Fruit fly (Drosophila melanogaster) whole organism, embryonic: ENCODE data around the gene simj.

Experiments used
- BEAF-32 ChIP-seq: fragments of 200-800 bp; sonication (Bioruptor generic); optimal IDR thresholded peaks from 3 replicates; lab custom pipeline; 2017; ENCODE audit warnings: missing biosample characterization, missing genetic modification characterization, mild to moderate bottlenecking, moderate library complexity, missing genetic modification reagents
- Bgb ChIP-seq: fragments of 200-800 bp; sonication (Bioruptor generic); IDR thresholded peaks from 2 replicates; pipeline ENCODE4 v1.3.6; 2022; ENCODE audit warnings: missing biosample characterization, missing genetic modification characterization; ENCODE audit not compliant: partially characterized antibody
- CG10543 ChIP-seq: fragments of 200-800 bp; sonication (Bioruptor generic); optimal IDR thresholded peaks from 3 replicates; lab custom pipeline; 2017; ENCODE audit warnings: missing biosample characterization, mild to moderate bottlenecking, missing genetic modification characterization, moderate library complexity
- CG10654 ChIP-seq: fragments of 200-800 bp; sonication (Bioruptor generic); optimal IDR thresholded peaks from 2 replicates; lab custom pipeline; 2016; ENCODE audit warnings: missing biosample characterization, missing genetic modification characterization
- CG14965 ChIP-seq: fragments of 200-800 bp; sonication (Bioruptor generic); optimal IDR thresholded peaks from 2 replicates; lab custom pipeline; 2016; ENCODE audit warnings: missing biosample characterization, missing genetic modification characterization, borderline replicate concordance
- CG1529 ChIP-seq: fragments of 200-800 bp; sonication (Bioruptor generic); optimal IDR thresholded peaks from 3 replicates; lab custom pipeline; 2018; ENCODE audit warnings: missing biosample characterization, missing genetic modification characterization
- CG15514 ChIP-seq: fragments of 200-800 bp; sonication (Bioruptor generic); optimal IDR thresholded peaks from 3 replicates; lab custom pipeline; 2017; ENCODE audit warnings: missing biosample characterization, missing genetic modification characterization, mild to moderate bottlenecking, moderate library complexity, missing genetic modification reagents
- CG16863 ChIP-seq: fragments of 200-800 bp; sonication (Bioruptor generic); optimal IDR thresholded peaks from 3 replicates; lab custom pipeline; 2016; ENCODE audit warnings: missing biosample characterization, missing genetic modification characterization
- CG42726 ChIP-seq: fragments of 200-800 bp; sonication (Bioruptor generic); IDR thresholded peaks from 2 replicates; pipeline ENCODE4 v1.3.6; 2022; ENCODE audit warnings: missing biosample characterization, missing genetic modification characterization; ENCODE audit not compliant: partially characterized antibody
- CG4360 ChIP-seq: fragments of 200-800 bp; sonication (Bioruptor generic); IDR thresholded peaks from 2 replicates; pipeline ENCODE4 v1.3.6; 2022; ENCODE audit warnings: missing biosample characterization, missing genetic modification characterization
- CG6689 ChIP-seq: fragments of 200-800 bp; sonication (Bioruptor generic); IDR thresholded peaks from 2 replicates; pipeline ENCODE4 v1.3.6; 2022; ENCODE audit warnings: missing biosample characterization, missing genetic modification characterization
- CG7987 ChIP-seq: fragments of 200-800 bp; sonication (Bioruptor generic); optimal IDR thresholded peaks from 2 replicates; lab custom pipeline; 2018; ENCODE audit warnings: missing biosample characterization, mild to moderate bottlenecking, missing genetic modification characterization, moderate library complexity
- CG8290 ChIP-seq, 3 experiments: fragments of 200-800 bp; sonication (Bioruptor generic); optimal IDR thresholded peaks; 2 replicates each; lab custom pipeline; 2016 to 2019; ENCODE audit warnings: missing biosample characterization in 3 of 3, missing genetic modification characterization in 3 of 3, mild to moderate bottlenecking in 2 of 3, moderate library complexity in 1 of 3
- D ChIP-seq, 2 experiments: fragments of 200-800 bp in 1 of 2; fragments of >200 bp in 1 of 2; sonication (Bioruptor generic) in 1 of 2; optimal IDR thresholded peaks; 2 replicates in 1 of 2; 3 replicates in 1 of 2; lab custom pipeline; 2017; ENCODE audit warnings: mild to moderate bottlenecking in 1 of 2, missing biosample characterization in 1 of 2, missing genetic modification characterization in 1 of 2, missing genetic modification reagents in 1 of 2
- Dad ChIP-seq: fragments of 200-800 bp; sonication (Bioruptor generic); optimal IDR thresholded peaks from 3 replicates; lab custom pipeline; 2016; ENCODE audit warnings: missing biosample characterization, missing genetic modification characterization
- Dip3 ChIP-seq: fragments of 200-800 bp; sonication (Bioruptor generic); optimal IDR thresholded peaks from 3 replicates; lab custom pipeline; 2016; ENCODE audit warnings: missing biosample characterization, missing genetic modification characterization
- E2f2 ChIP-seq: fragments of 200-800 bp; sonication (Bioruptor generic); IDR thresholded peaks from 2 replicates; pipeline ENCODE4 v1.3.6; 2022; ENCODE audit warnings: missing biosample characterization, missing genetic modification characterization
- MBD-R2 ChIP-seq: fragments of 200-800 bp; sonication (Bioruptor generic); IDR thresholded peaks from 2 replicates; pipeline ENCODE4 v1.3.6; 2022; ENCODE audit warnings: missing biosample characterization, missing genetic modification characterization
- Meics ChIP-seq: fragments of 200-800 bp; sonication (Bioruptor generic); optimal IDR thresholded peaks from 2 replicates; lab custom pipeline; 2017; ENCODE audit warnings: missing biosample characterization, mild to moderate bottlenecking, missing genetic modification characterization
- Nf-YC ChIP-seq: fragments of 200-800 bp; optimal IDR thresholded peaks from 3 replicates; lab custom pipeline; 2019; ENCODE audit warnings: missing biosample characterization, mild to moderate bottlenecking, missing genetic modification characterization, moderate library complexity
- Taf1 ChIP-seq: fragments of 200-800 bp; sonication (Bioruptor generic); IDR thresholded peaks from 2 replicates; pipeline ENCODE4 v1.3.6; 2022; ENCODE audit warnings: missing biosample characterization, missing genetic modification characterization
- Xrp1 ChIP-seq: fragments of 200-800 bp; sonication (Bioruptor generic); IDR thresholded peaks from 2 replicates; pipeline ENCODE4 v1.3.6; 2022; ENCODE audit warnings: missing biosample characterization, missing genetic modification characterization
- aop ChIP-seq: fragments of 200-800 bp; sonication (Bioruptor generic); IDR thresholded peaks from 2 replicates; pipeline ENCODE4 v1.3.6; 2022; ENCODE audit warnings: missing biosample characterization, missing genetic modification characterization
- ara ChIP-seq: fragments of 200-800 bp; sonication (Bioruptor generic); IDR thresholded peaks from 2 replicates; pipeline ENCODE4 v1.3.6; 2022; ENCODE audit warnings: missing biosample characterization, missing genetic modification characterization
- ci ChIP-seq: fragments of 200-800 bp; sonication (Bioruptor generic); IDR thresholded peaks from 3 replicates; pipeline ENCODE4 v1.3.6; 2022; ENCODE audit warnings: missing biosample characterization, missing genetic modification characterization
- croc ChIP-seq: fragments of 200-800 bp; sonication (Bioruptor generic); conservative IDR thresholded peaks from 3 replicates; pipeline ENCODE4 v1.3.6; 2022; ENCODE audit warnings: missing biosample characterization, missing genetic modification characterization
- danr ChIP-seq: fragments of 200-800 bp; sonication (Bioruptor generic); IDR thresholded peaks from 2 replicates; pipeline ENCODE4 v1.3.6; 2022; ENCODE audit warnings: missing biosample characterization, missing genetic modification characterization
- dmrt11E ChIP-seq: fragments of 200-800 bp; sonication (Bioruptor generic); optimal IDR thresholded peaks from 3 replicates; lab custom pipeline; 2018; ENCODE audit warnings: missing biosample characterization, mild to moderate bottlenecking, missing genetic modification characterization, moderate library complexity
- fd3F ChIP-seq: fragments of 200-800 bp; sonication (Bioruptor generic); optimal IDR thresholded peaks from 2 replicates; lab custom pipeline; 2018; ENCODE audit warnings: missing biosample characterization, mild to moderate bottlenecking, missing genetic modification characterization, moderate library complexity
- gcm ChIP-seq: fragments of 200-800 bp; sonication (Bioruptor generic); optimal IDR thresholded peaks from 2 replicates; lab custom pipeline; 2019; ENCODE audit warnings: missing biosample characterization, mild to moderate bottlenecking, missing genetic modification characterization, moderate library complexity
- grn ChIP-seq: fragments of 200-800 bp; sonication (Bioruptor generic); optimal IDR thresholded peaks from 3 replicates; lab custom pipeline; 2017; ENCODE audit warnings: missing biosample characterization, missing genetic modification characterization
- hkb ChIP-seq, 2 experiments: fragments of 200-800 bp in 1 of 2; fragments of >200 bp in 1 of 2; sonication (Bioruptor generic) in 1 of 2; IDR thresholded peaks in 1 of 2; optimal IDR thresholded peaks in 1 of 2; 2 replicates each; pipeline versions ENCODE4 v1.3.6 to Lab custom; 2017 to 2022; ENCODE audit warnings: missing biosample characterization in 1 of 2, missing genetic modification characterization in 1 of 2
- maf-S ChIP-seq: fragments of 200-800 bp; sonication (Bioruptor generic); optimal IDR thresholded peaks from 2 replicates; lab custom pipeline; 2016; ENCODE audit warnings: missing biosample characterization, missing genetic modification characterization
- oc ChIP-seq: fragments of 200-800 bp; sonication (Bioruptor generic); optimal IDR thresholded peaks from 2 replicates; lab custom pipeline; 2018; ENCODE audit warnings: missing biosample characterization, mild to moderate bottlenecking, missing genetic modification characterization, moderate library complexity
- onecut ChIP-seq: fragments of 200-800 bp; sonication (Bioruptor generic); IDR thresholded peaks from 2 replicates; pipeline ENCODE4 v1.3.6; 2022; ENCODE audit warnings: missing biosample characterization, missing genetic modification characterization
- otp ChIP-seq: fragments of 200-800 bp; sonication (Bioruptor generic); IDR thresholded peaks from 3 replicates; pipeline ENCODE4, ENCODE4 v1.3.6; 2022; ENCODE audit warnings: missing biosample characterization, missing genetic modification characterization
- pan ChIP-seq, 4 experiments: fragments of >200 bp in 3 of 4; fragments of 200-800 bp in 1 of 4; sonication (Bioruptor generic) in 1 of 4; optimal IDR thresholded peaks in 3 of 4; IDR thresholded peaks in 1 of 4; 2 replicates each; pipeline versions ENCODE4 v1.3.6 to Lab custom; 2017 to 2022; ENCODE audit warnings: missing biosample characterization in 2 of 4, missing genetic modification characterization in 2 of 4, mixed read lengths in 1 of 4
- peb ChIP-seq: fragments of 200-800 bp; sonication (Bioruptor generic); IDR thresholded peaks from 2 replicates; pipeline ENCODE4 v1.3.6; 2022; ENCODE audit warnings: missing biosample characterization, missing genetic modification characterization
- rib ChIP-seq: fragments of 200-800 bp; sonication (Bioruptor generic); IDR thresholded peaks from 2 replicates; pipeline ENCODE4 v1.3.6; 2022; ENCODE audit warnings: missing biosample characterization, missing genetic modification characterization
- row ChIP-seq: fragments of 200-800 bp; sonication (Bioruptor generic); IDR thresholded peaks from 3 replicates; pipeline ENCODE4 v1.3.6; 2022; ENCODE audit warnings: missing biosample characterization, missing genetic modification characterization
- sens ChIP-seq: fragments of 200-800 bp; sonication (Bioruptor generic); peaks from one replicate; lab custom pipeline; 2016; ENCODE audit warnings: missing biosample characterization, missing genetic modification characterization
- sim ChIP-seq: fragments of 200-800 bp; sonication (Bioruptor generic); IDR thresholded peaks from 2 replicates; pipeline ENCODE4 v1.3.6; 2022; ENCODE audit warnings: missing biosample characterization, missing genetic modification characterization
- slbo ChIP-seq: fragments of 200-800 bp; sonication (Bioruptor generic); IDR thresholded peaks from 2 replicates; pipeline ENCODE4 v1.3.6; 2022; ENCODE audit warnings: missing biosample characterization, missing genetic modification characterization
- sr ChIP-seq: fragments of 200-800 bp; sonication (Bioruptor generic); IDR thresholded peaks from 3 replicates; pipeline ENCODE4 v1.3.6; 2022; ENCODE audit warnings: missing biosample characterization, missing genetic modification characterization
- stc ChIP-seq: fragments of 200-800 bp; sonication (Bioruptor generic); IDR thresholded peaks from 2 replicates; pipeline ENCODE4 v1.3.6; 2022; ENCODE audit warnings: missing biosample characterization, missing genetic modification characterization
- vvl ChIP-seq: fragments of 200-800 bp; sonication (Bioruptor generic); IDR thresholded peaks from 2 replicates; pipeline ENCODE4 v1.3.6; 2022; ENCODE audit warnings: missing biosample characterization, missing genetic modification characterization
- zen2 ChIP-seq: fragments of 200-800 bp; sonication (Bioruptor generic); IDR thresholded peaks from 3 replicates; pipeline ENCODE4 v1.3.6; 2022; ENCODE audit warnings: missing biosample characterization, missing genetic modification characterization; ENCODE audit not compliant: partially characterized antibody

The simj gene

DNA sequence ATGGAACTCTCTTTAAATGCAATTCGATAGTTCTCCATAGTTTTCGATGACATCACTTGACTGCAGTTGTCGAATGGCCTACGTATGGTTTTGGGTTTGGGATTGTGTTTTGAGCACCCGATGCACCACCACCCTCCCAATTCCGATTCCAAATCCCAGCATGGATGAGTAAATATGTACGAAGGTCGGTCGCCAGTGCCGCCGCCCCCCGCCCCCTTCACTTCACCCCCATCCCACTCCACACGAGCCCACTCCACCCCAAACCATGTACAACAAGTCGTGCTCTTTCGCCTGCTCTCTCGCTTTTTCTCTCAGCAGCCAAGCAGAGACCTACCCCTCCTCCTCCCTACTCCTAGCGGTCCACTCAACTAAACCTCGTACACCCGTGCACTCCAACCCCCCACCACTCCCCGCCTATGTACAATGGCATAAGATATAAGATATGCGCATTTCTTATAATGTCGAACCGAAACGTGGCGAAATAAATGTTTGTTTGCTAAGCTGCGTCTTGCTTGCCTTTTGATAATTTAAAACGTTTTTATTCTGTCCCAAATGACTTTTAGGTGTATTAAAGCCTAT is 16.3 kb downstream of the simj start (continued):
- TF ChIP-seq zen2 (GFP tag; lab: Robert Waterston, UW) (no peak), CG4360 (GFP tag; lab: Robert Waterston, UW) (0 out of 2 replicates have a peak, but pooled peaks have one; percentile 34), peb (GFP tag; lab: Robert Waterston, UW) (no peak), MBD-R2 (GFP tag; lab: Robert Waterston, UW) (peak; percentile 18; the same call in 1 of the 2 replicates), Nf-YC (no peak), ara (GFP tag; lab: Robert Waterston, UW) (0 out of 2 replicates have a peak, but pooled peaks have one; percentile 32), CG10543 (GFP tag; lab: Kevin White, UChicago) (peak; percentile 31), CG42726 (GFP tag; lab: Robert Waterston, UW) (0 out of 2 replicates have a peak, but pooled peaks have one; percentile 38), Dad (GFP tag; lab: Kevin White, UChicago) (no peak), CG14965 (GFP tag; lab: Kevin White, UChicago) (no peak), aop (GFP tag; lab: Robert Waterston, UW) (no peak), otp (peak; percentile 51; the same call in 1 of the 3 replicates), hkb (optimal IDR thresholded peaks at IDR 0.05; lab: Kevin White, UChicago) (no peak), hkb (GFP tag; IDR thresholded peaks at IDR 0.05; lab: Robert Waterston, UW) (no peak), CG7987 (GFP tag; lab: Kevin White, UChicago) (no peak), onecut (GFP tag; lab: Robert Waterston, UW) (peak; percentile 15), sens (GFP tag; lab: Kevin White, UChicago) (peak; percentile 55), danr (GFP tag; lab: Robert Waterston, UW) (no peak), E2f2 (GFP tag; lab: Robert Waterston, UW) (0 out of 2 replicates have a peak, but pooled peaks have one; percentile 12), grn (GFP tag; lab: Kevin White, UChicago) (no peak), slbo (GFP tag; lab: Robert Waterston, UW) (no peak), CG16863 (GFP tag; lab: Kevin White, UChicago) (no peak), sim (0 out of 2 replicates have a peak, but pooled peaks have one; percentile 54), Meics (GFP tag; lab: Kevin White, UChicago) (peak; percentile 16), Xrp1 (GFP tag; lab: Robert Waterston, UW) (peak; percentile 22; the same call in 1 of the 2 replicates), sr (GFP tag; lab: Robert Waterston, UW) (0 out of 3 replicates have a peak, but pooled peaks have one; percentile 40), D (optimal IDR thresholded peaks at IDR 0.05; lab: Kevin White, UChicago) (no peak), D (GFP tag; optimal IDR thresholded peaks at IDR 0.05; lab: Kevin White, UChicago) (no peak), vvl (peak; percentile 73), Dip3 (no peak), gcm (peak; percentile 2), CG8290 (GFP tag; optimal IDR thresholded peaks at IDR 0.05; lab: Kevin White, UChicago) (no peak), CG8290 (tag; optimal IDR thresholded peaks at IDR 0.05; lab: Kevin White, UChicago) (peak in 1 of 2 experiments; percentile 41), row (peak; percentile 31; the same call in 1 of the 3 replicates), CG15514 (GFP tag; lab: Kevin White, UChicago) (peak; percentile 35), CG10654 (GFP tag; lab: Kevin White, UChicago) (no peak), croc (GFP tag; lab: Robert Waterston, UW) (no peak), fd3F (GFP tag; lab: Kevin White, UChicago) (no peak), CG6689 (GFP tag; lab: Robert Waterston, UW) (peak; percentile 44; the same call in 1 of the 2 replicates), BEAF-32 (no peak), dmrt11E (no peak), ci (GFP tag; lab: Robert Waterston, UW) (peak; percentile 49; the same call in 1 of the 3 replicates), oc (peak; percentile 19), Taf1 (peak; percentile 5; the same call in 1 of the 2 replicates), stc (GFP tag; lab: Robert Waterston, UW) (peak; percentile 54), pan (optimal IDR thresholded peaks at IDR 0.05; lab: Kevin White, UChicago) (no peak), pan (GFP tag; optimal IDR thresholded peaks at IDR 0.05 in 1 of 2, IDR thresholded peaks at IDR 0.05 in 1 of 2) (peak in 1 of 2 experiments; percentile 15), rib (GFP tag; lab: Robert Waterston, UW) (peak; percentile 65; the same call in 1 of the 2 replicates), CG1529 (GFP tag; lab: Kevin White, UChicago) (no peak), Bgb (peak; percentile 38; the same call in 1 of the 2 replicates), maf-S (GFP tag; lab: Kevin White, UChicago) (no peak)
